Worm (Caenorhabditis elegans) whole organism, mixed stage, embryonic: Measurements from ENCODE around the gene cyp-31A2.

Source experiments
- M03D4.4 ChIP-seq: sonication (generic microtip); optimal IDR thresholded peaks from 2 replicates; lab custom pipeline; 2017; ENCODE audit warnings: mild to moderate bottlenecking, missing genetic modification characterization, missing compliant biosample characterization
- bed-3 ChIP-seq: fragments of 200-800 bp; sonication (Bioruptor generic); optimal IDR thresholded peaks from 3 replicates; lab custom pipeline; 2018; ENCODE audit warnings: mild to moderate bottlenecking, missing genetic modification characterization, moderate library complexity, missing compliant biosample characterization
- blmp-1 ChIP-seq: fragments of 150-350 bp; optimal IDR thresholded peaks from 2 replicates; lab custom pipeline; 2014; ENCODE audit warnings: missing biosample characterization, missing genetic modification characterization
- ceh-43 ChIP-seq: fragments of 200-800 bp; sonication (Bioruptor generic); optimal IDR thresholded peaks from 2 replicates; lab custom pipeline; 2018; ENCODE audit warnings: mild to moderate bottlenecking, missing genetic modification characterization, moderate library complexity, missing compliant biosample characterization
- ceh-83 ChIP-seq: fragments of 200-800 bp; sonication (Bioruptor generic); optimal IDR thresholded peaks from 2 replicates; lab custom pipeline; 2018; ENCODE audit warnings: mild to moderate bottlenecking, missing genetic modification characterization, missing compliant biosample characterization
- ces-1 ChIP-seq: fragments of 150-350 bp; optimal IDR thresholded peaks from 2 replicates; lab custom pipeline; 2014; ENCODE audit warnings: missing biosample characterization, missing genetic modification reagents, missing genetic modification characterization
- cnd-1 ChIP-seq: fragments of 200-800 bp; sonication (Bioruptor generic); optimal IDR thresholded peaks from 2 replicates; lab custom pipeline; 2018; ENCODE audit warnings: mild to moderate bottlenecking, missing genetic modification characterization, missing compliant biosample characterization
- drap-1 ChIP-seq: fragments of 200-800 bp; sonication (Bioruptor generic); optimal IDR thresholded peaks from 3 replicates; lab custom pipeline; 2018; ENCODE audit warnings: mild to moderate bottlenecking, missing genetic modification characterization, missing compliant biosample characterization
- elt-1 ChIP-seq: sonication (generic microtip); optimal IDR thresholded peaks from 2 replicates; lab custom pipeline; 2017; ENCODE audit warnings: missing genetic modification characterization, mild to moderate bottlenecking, missing compliant biosample characterization, antibody characterized with exemption, moderate library complexity, borderline replicate concordance; ENCODE audit not compliant: insufficient read depth
- elt-3 ChIP-seq: fragments of 150-350 bp; optimal IDR thresholded peaks from 2 replicates; lab custom pipeline; 2014; ENCODE audit warnings: missing biosample characterization, missing genetic modification characterization
- flh-1 ChIP-seq: fragments of 200-800 bp; sonication (Bioruptor generic); optimal IDR thresholded peaks from 2 replicates; lab custom pipeline; 2018; ENCODE audit warnings: mild to moderate bottlenecking, missing genetic modification characterization, moderate library complexity, missing compliant biosample characterization
- ham-2 ChIP-seq: fragments of 200-800 bp; sonication (Bioruptor generic); optimal IDR thresholded peaks from 2 replicates; lab custom pipeline; 2018; ENCODE audit warnings: mild to moderate bottlenecking, missing genetic modification characterization, missing compliant biosample characterization
- hlh-1 ChIP-seq: fragments of 150-350 bp; optimal IDR thresholded peaks from 2 replicates; lab custom pipeline; 2014; ENCODE audit warnings: missing biosample characterization, missing genetic modification reagents, missing genetic modification characterization
- lin-13 ChIP-seq: fragments of 150-350 bp; optimal IDR thresholded peaks from 2 replicates; lab custom pipeline; 2014; ENCODE audit warnings: missing biosample characterization, missing genetic modification characterization
- lin-32 ChIP-seq: fragments of 200-800 bp; sonication (Bioruptor generic); optimal IDR thresholded peaks from 2 replicates; lab custom pipeline; 2018; ENCODE audit warnings: mild to moderate bottlenecking, missing genetic modification characterization, missing compliant biosample characterization
- lsy-2 ChIP-seq: fragments of 150-350 bp; optimal IDR thresholded peaks from 2 replicates; lab custom pipeline; 2014; ENCODE audit warnings: missing biosample characterization, missing genetic modification characterization
- mab-5 ChIP-seq: fragments of 150-350 bp; optimal IDR thresholded peaks from 2 replicates; lab custom pipeline; 2014; ENCODE audit warnings: missing biosample characterization, missing genetic modification characterization
- mep-1 ChIP-seq: fragments of 150-350 bp; optimal IDR thresholded peaks from 2 replicates; lab custom pipeline; 2017; ENCODE audit warnings: missing biosample characterization, missing genetic modification reagents, missing genetic modification characterization, inconsistent platforms
- mls-2 ChIP-seq: sonication (generic microtip); optimal IDR thresholded peaks from 2 replicates; lab custom pipeline; 2016; ENCODE audit warnings: mild to moderate bottlenecking, missing genetic modification characterization, moderate library complexity, missing compliant biosample characterization
- nhr-12 ChIP-seq: fragments of 150-350 bp; optimal IDR thresholded peaks from 2 replicates; lab custom pipeline; 2014; ENCODE audit warnings: missing biosample characterization, missing genetic modification characterization
- nhr-237 ChIP-seq: fragments of 150-350 bp; optimal IDR thresholded peaks from 2 replicates; lab custom pipeline; 2014; ENCODE audit warnings: missing biosample characterization, missing genetic modification characterization
- nhr-28 ChIP-seq: fragments of 150-350 bp; optimal IDR thresholded peaks from 2 replicates; lab custom pipeline; 2014; ENCODE audit warnings: missing biosample characterization, missing genetic modification characterization
- pha-4 ChIP-seq: fragments of 150-350 bp; optimal IDR thresholded peaks from 2 replicates; lab custom pipeline; 2018; ENCODE audit warnings: missing biosample characterization, missing genetic modification reagents, missing genetic modification characterization
- sem-2 ChIP-seq: fragments of 200-800 bp; sonication (Bioruptor generic); optimal IDR thresholded peaks from 2 replicates; lab custom pipeline; 2018; ENCODE audit warnings: mild to moderate bottlenecking, missing genetic modification characterization, missing compliant biosample characterization
- snpc-4 ChIP-seq: fragments of 150-350 bp; optimal IDR thresholded peaks from 2 replicates; lab custom pipeline; 2014; ENCODE audit warnings: missing biosample characterization, missing genetic modification characterization
- sptf-1 ChIP-seq: sonication (generic microtip); optimal IDR thresholded peaks from 2 replicates; lab custom pipeline; 2017; ENCODE audit warnings: mild to moderate bottlenecking, missing genetic modification characterization, moderate library complexity, missing compliant biosample characterization
- tbx-8 ChIP-seq: fragments of 200-800 bp; sonication (Bioruptor generic); optimal IDR thresholded peaks from 2 replicates; lab custom pipeline; 2018; ENCODE audit warnings: mild to moderate bottlenecking, missing genetic modification characterization, moderate library complexity, missing compliant biosample characterization
- unc-120 ChIP-seq: sonication (generic microtip); optimal IDR thresholded peaks from 2 replicates; lab custom pipeline; 2017; ENCODE audit warnings: missing genetic modification characterization, missing compliant biosample characterization; ENCODE audit not compliant: poor library complexity, severe bottlenecking
- unc-39 ChIP-seq: fragments of 150-350 bp; optimal IDR thresholded peaks from 2 replicates; lab custom pipeline; 2014; ENCODE audit warnings: missing biosample characterization, missing genetic modification characterization
- unc-62 ChIP-seq: fragments of 150-350 bp; optimal IDR thresholded peaks from 2 replicates; lab custom pipeline; 2014; ENCODE audit warnings: missing biosample characterization, missing genetic modification reagents, missing genetic modification characterization
- zip-8 ChIP-seq: fragments of 150-350 bp; optimal IDR thresholded peaks from 2 replicates; lab custom pipeline; 2014; ENCODE audit warnings: missing biosample characterization, missing genetic modification characterization
- ztf-11 ChIP-seq: fragments of 150-350 bp; optimal IDR thresholded peaks from 2 replicates; lab custom pipeline; 2014; ENCODE audit warnings: missing biosample characterization, missing genetic modification characterization

cyp-31A2 gene

ce11 chrIV:11424830-11425229, 21.1 kb downstream of the cyp-31A2 start, which contains the start of gene F22B3.8:
TSS of gene F22B3.8 (minus strand) at chrIV:11424930.
- TF ChIP-seq lin-32 (GFP tag; lab: Kevin White, UChicago) (no peak), zip-8 (tag; lab: Kevin White, UChicago) (no peak), elt-3 (tag; lab: Kevin White, UChicago) (no peak), snpc-4 (tag; lab: Kevin White, UChicago) (no peak), mep-1 (tag; lab: Kevin White, UChicago) (no peak), sem-2 (GFP tag; lab: Kevin White, UChicago) (no peak), flh-1 (no peak), mab-5 (tag; lab: Kevin White, UChicago) (no peak), M03D4.4 (tag; lab: Kevin White, UChicago) (no peak), blmp-1 (tag; lab: Kevin White, UChicago) (no peak), sptf-1 (tag; lab: Kevin White, UChicago) (no peak), ces-1 (no peak), tbx-8 (GFP tag; lab: Kevin White, UChicago) (no peak), unc-120 (tag; lab: Kevin White, UChicago) (no peak), nhr-237 (no peak)

ce11 chrIV:11425442-11425841, 21.7 kb downstream of the cyp-31A2 start, which contains the start of gene kin-4:
TSS of gene kin-4 (plus strand) at chrIV:11425742.
- TF ChIP-seq sem-2 (GFP tag; lab: Kevin White, UChicago) (no peak), M03D4.4 (tag; lab: Kevin White, UChicago) (no peak), lsy-2 (tag; lab: Kevin White, UChicago) (no peak), unc-62 (no peak), unc-39 (no peak), sptf-1 (tag; lab: Kevin White, UChicago) (no peak), elt-1 (tag; lab: Kevin White, UChicago) (no peak), tbx-8 (GFP tag; lab: Kevin White, UChicago) (no peak), lin-13 (tag; lab: Kevin White, UChicago) (no peak), unc-120 (tag; lab: Kevin White, UChicago) (no peak), ztf-11 (tag; lab: Kevin White, UChicago) (no peak), nhr-12 (tag; lab: Kevin White, UChicago) (no peak), cnd-1 (tag; lab: Kevin White, UChicago) (no peak), ham-2 (GFP tag; lab: Kevin White, UChicago) (no peak), ceh-43 (GFP tag; lab: Kevin White, UChicago) (no peak), ceh-83 (GFP tag; lab: Kevin White, UChicago) (no peak), bed-3 (GFP tag; lab: Kevin White, UChicago) (no peak), pha-4 (tag; lab: Kevin White, UChicago) (no peak), mls-2 (tag; lab: Kevin White, UChicago) (no peak)

- no peak for TF ChIP-seq elt-3 (tag; lab: Kevin White, UChicago)
- peak; percentile 98 for TF ChIP-seq ces-1
Measured at ce11 chrIV:11431448-11431847, 27.7 kb downstream of the cyp-31A2 start.

ce11 chrIV:11433709-11434108, 29.9 kb downstream of the cyp-31A2 start:
- TF ChIP-seq pha-4 (tag; lab: Kevin White, UChicago) (peak; percentile 61), drap-1 (no peak), nhr-237 (peak; percentile 68), ztf-11 (tag; lab: Kevin White, UChicago) (peak; percentile 39), lin-13 (tag; lab: Kevin White, UChicago) (peak; percentile 26), nhr-28 (tag; lab: Kevin White, UChicago) (no peak), ces-1 (peak; percentile 50), mep-1 (tag; lab: Kevin White, UChicago) (peak; percentile 47), elt-1 (tag; lab: Kevin White, UChicago) (no peak), hlh-1 (tag; lab: Kevin White, UChicago) (peak; percentile 28), lsy-2 (tag; lab: Kevin White, UChicago) (peak; percentile 53)
